Fruit fly (Drosophila melanogaster) whole organism, embryonic: Measurements from ENCODE around the gene CG34258.

Source experiments
- B-H2 ChIP-seq: fragments of 200-800 bp; sonication (Bioruptor generic); optimal IDR thresholded peaks from 2 replicates; lab custom pipeline; 2018; ENCODE audit warnings: missing biosample characterization, mild to moderate bottlenecking, missing genetic modification characterization
- BtbVII ChIP-seq: fragments of 200-800 bp; sonication (Bioruptor generic); optimal IDR thresholded peaks from 3 replicates; lab custom pipeline; 2017; ENCODE audit warnings: missing biosample characterization, mild to moderate bottlenecking, missing genetic modification characterization
- C15 ChIP-seq: fragments of 200-800 bp; sonication (Bioruptor generic); IDR thresholded peaks from 3 replicates; pipeline ENCODE4 v1.3.6; 2022; ENCODE audit warnings: missing biosample characterization, missing genetic modification characterization
- CG10147 ChIP-seq: fragments of 200-800 bp; sonication (Bioruptor generic); optimal IDR thresholded peaks from 2 replicates; lab custom pipeline; 2019; ENCODE audit warnings: missing biosample characterization, mild to moderate bottlenecking, missing genetic modification characterization, moderate library complexity
- CG10274 ChIP-seq: fragments of 200-800 bp; sonication (Bioruptor generic); optimal IDR thresholded peaks from 3 replicates; lab custom pipeline; 2017; ENCODE audit warnings: missing biosample characterization, mild to moderate bottlenecking, missing genetic modification characterization
- CG1233 ChIP-seq: fragments of 200-800 bp; sonication (Bioruptor generic); optimal IDR thresholded peaks from 4 replicates; lab custom pipeline; 2018; ENCODE audit warnings: missing biosample characterization, mild to moderate bottlenecking, missing genetic modification characterization
- CG12391 ChIP-seq: fragments of 200-800 bp; sonication (Bioruptor generic); optimal IDR thresholded peaks from 3 replicates; lab custom pipeline; 2018; ENCODE audit warnings: missing biosample characterization, mild to moderate bottlenecking, missing genetic modification characterization, moderate library complexity
- CG13424 ChIP-seq: fragments of 200-800 bp; sonication (Bioruptor generic); optimal IDR thresholded peaks from 2 replicates; lab custom pipeline; 2019; ENCODE audit warnings: missing biosample characterization, mild to moderate bottlenecking, missing genetic modification characterization, moderate library complexity
- CG15514 ChIP-seq: fragments of 200-800 bp; sonication (Bioruptor generic); optimal IDR thresholded peaks from 3 replicates; lab custom pipeline; 2017; ENCODE audit warnings: missing biosample characterization, missing genetic modification characterization, mild to moderate bottlenecking, moderate library complexity, missing genetic modification reagents
- CG15696 ChIP-seq: fragments of 200-800 bp; sonication (Bioruptor generic); optimal IDR thresholded peaks from 2 replicates; lab custom pipeline; 2019; ENCODE audit warnings: missing biosample characterization, mild to moderate bottlenecking, missing genetic modification characterization, moderate library complexity
- CG30020 ChIP-seq: fragments of 200-800 bp; optimal IDR thresholded peaks from 2 replicates; lab custom pipeline; 2019; ENCODE audit warnings: missing biosample characterization, mild to moderate bottlenecking, missing genetic modification characterization, moderate library complexity
- CG30403 ChIP-seq: fragments of 200-800 bp; sonication (Bioruptor generic); optimal IDR thresholded peaks from 3 replicates; lab custom pipeline; 2016; ENCODE audit warnings: missing biosample characterization, missing genetic modification characterization
- CG3163 ChIP-seq: fragments of 200-800 bp; sonication (Bioruptor generic); optimal IDR thresholded peaks from 3 replicates; lab custom pipeline; 2016; ENCODE audit warnings: missing biosample characterization, missing genetic modification characterization
- CG3281 ChIP-seq: fragments of 200-800 bp; sonication (Bioruptor generic); optimal IDR thresholded peaks from 3 replicates; lab custom pipeline; 2017; ENCODE audit warnings: missing biosample characterization, mild to moderate bottlenecking, missing genetic modification characterization
- CG3838 ChIP-seq: fragments of 200-800 bp; sonication (Bioruptor generic); optimal IDR thresholded peaks from 3 replicates; lab custom pipeline; 2016; ENCODE audit warnings: missing biosample characterization, missing genetic modification characterization
- CG3847 ChIP-seq: fragments of 200-800 bp; sonication (Bioruptor generic); IDR thresholded peaks from 2 replicates; pipeline ENCODE4 v1.3.6; 2022; ENCODE audit warnings: missing biosample characterization, missing genetic modification characterization
- CG6175 ChIP-seq: fragments of 200-800 bp; sonication (Bioruptor generic); IDR thresholded peaks from 3 replicates; pipeline ENCODE4 v1.3.6; 2022; ENCODE audit warnings: missing biosample characterization, missing genetic modification characterization
- CG6791 ChIP-seq: fragments of 200-800 bp; sonication (Bioruptor generic); IDR thresholded peaks from 3 replicates; pipeline ENCODE4 v1.3.6; 2022; ENCODE audit warnings: missing biosample characterization, missing genetic modification characterization; ENCODE audit not compliant: partially characterized antibody
- CTCF ChIP-seq: fragments of 200-800 bp; sonication (Bioruptor generic); optimal IDR thresholded peaks from 2 replicates; lab custom pipeline; 2017; ENCODE audit warnings: missing biosample characterization, mild to moderate bottlenecking, missing genetic modification characterization, moderate library complexity
- Doc3 ChIP-seq: fragments of 200-800 bp; sonication (Bioruptor generic); IDR thresholded peaks from 3 replicates; pipeline ENCODE4 v1.3.6; 2022; ENCODE audit warnings: missing biosample characterization, missing genetic modification characterization; ENCODE audit not compliant: partially characterized antibody
- H15 ChIP-seq: fragments of 200-800 bp; sonication (Bioruptor generic); IDR thresholded peaks from 3 replicates; pipeline ENCODE4 v1.3.6; 2022; ENCODE audit warnings: missing biosample characterization, missing genetic modification characterization
- Hand ChIP-seq: fragments of 200-800 bp; sonication (Bioruptor generic); optimal IDR thresholded peaks from 2 replicates; lab custom pipeline; 2017; ENCODE audit warnings: mild to moderate bottlenecking, missing biosample characterization, missing genetic modification reagents, missing genetic modification characterization
- Hey ChIP-seq: fragments of 200-800 bp; sonication (Bioruptor generic); optimal IDR thresholded peaks from 3 replicates; lab custom pipeline; 2018; ENCODE audit warnings: missing biosample characterization, mild to moderate bottlenecking, missing genetic modification characterization
- MESR4 ChIP-seq: fragments of 200-800 bp; sonication (Bioruptor generic); optimal IDR thresholded peaks from 2 replicates; lab custom pipeline; 2018; ENCODE audit warnings: missing biosample characterization, mild to moderate bottlenecking, missing genetic modification characterization, moderate library complexity
- Meics ChIP-seq: fragments of 200-800 bp; sonication (Bioruptor generic); optimal IDR thresholded peaks from 2 replicates; lab custom pipeline; 2017; ENCODE audit warnings: missing biosample characterization, mild to moderate bottlenecking, missing genetic modification characterization
- Optix ChIP-seq: fragments of 200-800 bp; sonication (Bioruptor generic); IDR thresholded peaks from 3 replicates; pipeline ENCODE4 v1.3.6; 2022; ENCODE audit warnings: missing biosample characterization, missing genetic modification characterization
- Ravus ChIP-seq: fragments of 200-800 bp; sonication (Bioruptor generic); IDR thresholded peaks from 2 replicates; pipeline ENCODE4 v1.3.6; 2022; ENCODE audit warnings: missing biosample characterization, missing genetic modification characterization
- Rfx ChIP-seq: fragments of 200-800 bp; sonication (Bioruptor generic); IDR thresholded peaks from 2 replicates; pipeline ENCODE4 v1.3.6; 2022; ENCODE audit warnings: missing biosample characterization, missing genetic modification characterization
- Sin3A ChIP-seq: fragments of >200 bp; optimal IDR thresholded peaks from 2 replicates; lab custom pipeline; 2018
- Vsx1 ChIP-seq: fragments of 200-800 bp; sonication (Bioruptor generic); optimal IDR thresholded peaks from 2 replicates; lab custom pipeline; 2017; ENCODE audit warnings: missing biosample characterization, mild to moderate bottlenecking, missing genetic modification characterization, missing genetic modification reagents
- abd-A ChIP-seq: fragments of 200-800 bp; sonication (Bioruptor generic); optimal IDR thresholded peaks from 3 replicates; lab custom pipeline; 2019; ENCODE audit warnings: missing biosample characterization, mild to moderate bottlenecking, missing genetic modification characterization, moderate library complexity
- aop ChIP-seq: fragments of 200-800 bp; sonication (Bioruptor generic); IDR thresholded peaks from 2 replicates; pipeline ENCODE4 v1.3.6; 2022; ENCODE audit warnings: missing biosample characterization, missing genetic modification characterization
- bbx ChIP-seq: fragments of 200-800 bp; sonication (Bioruptor generic); IDR thresholded peaks from 2 replicates; pipeline ENCODE4 v1.3.6; 2022; ENCODE audit warnings: missing biosample characterization, missing genetic modification characterization; ENCODE audit not compliant: partially characterized antibody
- bigmax ChIP-seq: fragments of 200-800 bp; sonication (Bioruptor generic); optimal IDR thresholded peaks from 2 replicates; lab custom pipeline; 2018; ENCODE audit warnings: missing biosample characterization, mild to moderate bottlenecking, missing genetic modification characterization
- chn ChIP-seq: fragments of 200-800 bp; sonication (Bioruptor generic); optimal IDR thresholded peaks from 2 replicates; lab custom pipeline; 2016; ENCODE audit warnings: missing biosample characterization, missing genetic modification characterization
- corto ChIP-seq: fragments of 200-800 bp; sonication (Bioruptor generic); optimal IDR thresholded peaks from 2 replicates; lab custom pipeline; 2016; ENCODE audit warnings: missing biosample characterization, mild to moderate bottlenecking, missing genetic modification characterization, moderate library complexity
- dysf ChIP-seq: fragments of 200-800 bp; sonication (Bioruptor generic); IDR thresholded peaks from 3 replicates; pipeline ENCODE4 v1.3.6; 2022; ENCODE audit warnings: missing biosample characterization, missing genetic modification characterization
- ewg ChIP-seq: fragments of 200-800 bp; sonication (Bioruptor generic); optimal IDR thresholded peaks from 3 replicates; lab custom pipeline; 2017; ENCODE audit warnings: mild to moderate bottlenecking, missing biosample characterization, missing genetic modification reagents, missing genetic modification characterization
- fd102C ChIP-seq: fragments of 200-800 bp; sonication (Bioruptor generic); optimal IDR thresholded peaks from 2 replicates; lab custom pipeline; 2018; ENCODE audit warnings: missing biosample characterization, mild to moderate bottlenecking, missing genetic modification characterization, moderate library complexity
- gce ChIP-seq: fragments of 200-800 bp; sonication (Bioruptor generic); IDR thresholded peaks from 3 replicates; pipeline ENCODE4 v1.3.6; 2022; ENCODE audit warnings: missing biosample characterization, missing genetic modification characterization
- insv ChIP-seq, 2 experiments: fragments of 200-800 bp; sonication (Bioruptor generic); optimal IDR thresholded peaks; 3 replicates each; lab custom pipeline; 2016 to 2018; ENCODE audit warnings: missing biosample characterization in 2 of 2, missing genetic modification characterization in 2 of 2
- kni ChIP-seq: fragments of 200-800 bp; sonication (Bioruptor generic); optimal IDR thresholded peaks from 3 replicates; lab custom pipeline; 2017; ENCODE audit warnings: mild to moderate bottlenecking, missing biosample characterization, missing genetic modification reagents, missing genetic modification characterization
- mirr ChIP-seq: fragments of 200-800 bp; sonication (Bioruptor generic); optimal IDR thresholded peaks from 3 replicates; lab custom pipeline; 2018; ENCODE audit warnings: missing biosample characterization, mild to moderate bottlenecking, missing genetic modification characterization
- onecut ChIP-seq: fragments of 200-800 bp; sonication (Bioruptor generic); IDR thresholded peaks from 2 replicates; pipeline ENCODE4 v1.3.6; 2022; ENCODE audit warnings: missing biosample characterization, missing genetic modification characterization
- rib ChIP-seq: fragments of 200-800 bp; sonication (Bioruptor generic); IDR thresholded peaks from 2 replicates; pipeline ENCODE4 v1.3.6; 2022; ENCODE audit warnings: missing biosample characterization, missing genetic modification characterization
- row ChIP-seq: fragments of 200-800 bp; sonication (Bioruptor generic); IDR thresholded peaks from 3 replicates; pipeline ENCODE4 v1.3.6; 2022; ENCODE audit warnings: missing biosample characterization, missing genetic modification characterization
- sens-2 ChIP-seq: fragments of 200-800 bp; sonication (Bioruptor generic); IDR thresholded peaks from 2 replicates; pipeline ENCODE4 v1.3.6; 2022; ENCODE audit warnings: missing biosample characterization, missing genetic modification characterization
- tx ChIP-seq: fragments of 200-800 bp; sonication (Bioruptor generic); optimal IDR thresholded peaks from 2 replicates; lab custom pipeline; 2016; ENCODE audit warnings: missing biosample characterization, missing genetic modification characterization

CG34258 gene

dm6 chr3L:19979592-19979991 lies 27.8 kb upstream of the CG34258 start, which contains the start of gene CG14182 (continued):
- TF ChIP-seq Rfx (GFP tag; lab: Robert Waterston, UW) (no peak), onecut (GFP tag; lab: Robert Waterston, UW) (no peak), CG6791 (GFP tag; lab: Robert Waterston, UW) (no peak), mirr (GFP tag; lab: Kevin White, UChicago) (no peak), sens-2 (GFP tag; lab: Robert Waterston, UW) (no peak), C15 (GFP tag; lab: Robert Waterston, UW) (no peak), CG30020 (tag; lab: Kevin White, UChicago) (no peak), bbx (0 out of 2 replicates have a peak, but pooled peaks have one; percentile 7), insv (GFP tag; optimal IDR thresholded peaks at IDR 0.05; lab: Kevin White, UChicago) (no peak), B-H2 (no peak), CG3163 (no peak), CG15514 (GFP tag; lab: Kevin White, UChicago) (peak; percentile 99), CG3847 (GFP tag; lab: Robert Waterston, UW) (no peak), CG10274 (GFP tag; lab: Kevin White, UChicago) (no peak), fd102C (GFP tag; lab: Kevin White, UChicago) (no peak), CG3838 (no peak), MESR4 (GFP tag; lab: Kevin White, UChicago) (peak; percentile 70), CG12391 (tag; lab: Kevin White, UChicago) (no peak), bigmax (no peak), Vsx1 (GFP tag; lab: Kevin White, UChicago) (no peak), CG1233 (GFP tag; lab: Kevin White, UChicago) (no peak), tx (GFP tag; lab: Kevin White, UChicago) (no peak), Doc3 (GFP tag; lab: Robert Waterston, UW) (peak; percentile 31; the same call in 1 of the 3 replicates), H15 (GFP tag; lab: Robert Waterston, UW) (no peak), rib (GFP tag; lab: Robert Waterston, UW) (no peak), Sin3A (no peak)

- TF ChIP-seq ewg (GFP tag; lab: Kevin White, UChicago) (peak; percentile 18), corto (GFP tag; lab: Kevin White, UChicago) (no peak), gce (GFP tag; lab: Robert Waterston, UW) (no peak)
Measured at dm6 chr3L:19978088-19978487, 26.3 kb upstream of the CG34258 start.

dm6 chr3L:19968725-19969598 lies 17.2 kb upstream of the CG34258 start:
- TF ChIP-seq CG3281 (GFP tag; lab: Kevin White, UChicago) (peak; percentile 31), Ravus (GFP tag; lab: Robert Waterston, UW) (no peak), Hey (tag; lab: Kevin White, UChicago) (peak; percentile 80), CG6175 (GFP tag; lab: Robert Waterston, UW) (no peak), CG30403 (GFP tag; lab: Kevin White, UChicago) (peak; percentile 3), CG15696 (tag; lab: Kevin White, UChicago) (no peak), CG10147 (GFP tag; lab: Kevin White, UChicago) (peak; percentile 53), abd-A (tag; lab: Kevin White, UChicago) (peak; percentile 81), Optix (GFP tag; lab: Robert Waterston, UW) (0 out of 3 replicates have a peak, but pooled peaks have one; percentile 9), row (GFP tag; lab: Robert Waterston, UW) (peak; percentile 31; the same call in 1 of the 3 replicates), aop (GFP tag; lab: Robert Waterston, UW) (no peak), chn (no peak), BtbVII (GFP tag; lab: Kevin White, UChicago) (peak; percentile 12), kni (GFP tag; lab: Kevin White, UChicago) (no peak), Meics (GFP tag; lab: Kevin White, UChicago) (peak; percentile 42), Hand (GFP tag; lab: Kevin White, UChicago) (peak; percentile 15), CG13424 (tag; lab: Kevin White, UChicago) (peak; percentile 31), dysf (GFP tag; lab: Robert Waterston, UW) (0 out of 3 replicates have a peak, but pooled peaks have one; percentile 8), CTCF (GFP tag; lab: Kevin White, UChicago) (no peak)
